Fruit fly (Drosophila melanogaster) whole organism, wandering third instar larva: ENCODE data around the gene CG32260.

ENCODE experiments used
- Abd-B ChIP-seq: fragments of >200 bp; optimal IDR thresholded peaks from 2 replicates; lab custom pipeline; 2017; ENCODE audit warnings: missing biosample characterization, missing genetic modification characterization
- CG32264 ChIP-seq: fragments of 200-800 bp; sonication (Bioruptor generic); optimal IDR thresholded peaks from 2 replicates; lab custom pipeline; 2016; ENCODE audit warnings: missing biosample characterization, missing genetic modification characterization
- CG9705 ChIP-seq: fragments of 200-800 bp; sonication (Bioruptor generic); optimal IDR thresholded peaks from 2 replicates; lab custom pipeline; 2018; ENCODE audit warnings: missing biosample characterization, mild to moderate bottlenecking, missing genetic modification characterization
- CrebA ChIP-seq: fragments of 200-800 bp; sonication (Bioruptor generic); optimal IDR thresholded peaks from 2 replicates; lab custom pipeline; 2016; ENCODE audit warnings: missing biosample characterization, mild to moderate bottlenecking, missing genetic modification characterization, borderline replicate concordance
- Dfd ChIP-seq: fragments of >200 bp; optimal IDR thresholded peaks from 2 replicates; lab custom pipeline; 2017; ENCODE audit warnings: missing biosample characterization, missing genetic modification characterization
- Dif ChIP-seq: fragments of 200-275, 200-300 bp; sonication (Bioruptor generic); optimal IDR thresholded peaks from 2 replicates; lab custom pipeline; 2018; ENCODE audit warnings: missing biosample characterization, missing genetic modification characterization; ENCODE audit not compliant: partially characterized antibody
- GATAd ChIP-seq: sonication (Bioruptor generic); optimal IDR thresholded peaks from 2 replicates; lab custom pipeline; 2016; ENCODE audit warnings: missing biosample characterization, missing genetic modification characterization
- HLH106 ChIP-seq: fragments of 200-800 bp; optimal IDR thresholded peaks from 3 replicates; lab custom pipeline; 2019; ENCODE audit warnings: missing biosample characterization, mild to moderate bottlenecking, missing genetic modification characterization, moderate library complexity
- Hnf4 ChIP-seq: fragments of 200-800 bp; sonication (Bioruptor generic); optimal IDR thresholded peaks from 2 replicates; lab custom pipeline; 2016; ENCODE audit warnings: missing biosample characterization, mild to moderate bottlenecking, missing genetic modification characterization
- Hr78 ChIP-seq: fragments of >200 bp; optimal IDR thresholded peaks from 2 replicates; lab custom pipeline; 2017; ENCODE audit warnings: missing biosample characterization, missing genetic modification characterization
- Hr83 ChIP-seq: fragments of 200-300 bp; sonication (Bioruptor generic); optimal IDR thresholded peaks from 2 replicates; lab custom pipeline; 2016; ENCODE audit warnings: missing biosample characterization, mild to moderate bottlenecking, missing genetic modification characterization, moderate library complexity; ENCODE audit not compliant: poor library complexity, severe bottlenecking
- Jra ChIP-seq: sonication (Bioruptor generic); optimal IDR thresholded peaks from 2 replicates; lab custom pipeline; 2016; ENCODE audit warnings: missing biosample characterization, missing genetic modification characterization
- Mio ChIP-seq: sonication (Bioruptor generic); optimal IDR thresholded peaks from 2 replicates; lab custom pipeline; 2016; ENCODE audit warnings: missing biosample characterization, missing genetic modification characterization
- Myc ChIP-seq: fragments of >200 bp; optimal IDR thresholded peaks from 2 replicates; lab custom pipeline; 2017
- N ChIP-seq: fragments of >200 bp; optimal IDR thresholded peaks from 2 replicates; lab custom pipeline; 2018; ENCODE audit warnings: missing biosample characterization, missing external identifiers, missing genetic modification characterization
- OdsH ChIP-seq: fragments of 200-800 bp; sonication (Bioruptor generic); optimal IDR thresholded peaks from 2 replicates; lab custom pipeline; 2016; ENCODE audit warnings: missing biosample characterization, mild to moderate bottlenecking, missing genetic modification characterization
- Rel ChIP-seq, 2 experiments: fragments of 200-800 bp; sonication (Bioruptor generic) in 1 of 2; optimal IDR thresholded peaks; 2 replicates in 1 of 2; 3 replicates in 1 of 2; lab custom pipeline; 2016 to 2019; ENCODE audit warnings: mild to moderate bottlenecking in 2 of 2, missing biosample characterization in 2 of 2, missing genetic modification characterization in 2 of 2, moderate library complexity in 1 of 2
- Sp1 ChIP-seq: fragments of 200-800 bp; sonication (Bioruptor generic); optimal IDR thresholded peaks from 3 replicates; lab custom pipeline; 2019; ENCODE audit warnings: missing biosample characterization, mild to moderate bottlenecking, missing genetic modification characterization, moderate library complexity
- Vsx2 ChIP-seq: fragments of 200-300, 225-300 bp; sonication (Bioruptor generic); optimal IDR thresholded peaks from 2 replicates; lab custom pipeline; 2018; ENCODE audit warnings: missing biosample characterization, missing genetic modification characterization; ENCODE audit not compliant: partially characterized antibody
- br ChIP-seq: fragments of 200-800 bp; sonication (Bioruptor generic); optimal IDR thresholded peaks from 2 replicates; lab custom pipeline; 2016; ENCODE audit warnings: missing biosample characterization, missing genetic modification characterization
- brk ChIP-seq: fragments of 200-800 bp; sonication (Bioruptor generic); optimal IDR thresholded peaks from 2 replicates; lab custom pipeline; 2016; ENCODE audit warnings: missing biosample characterization, mild to moderate bottlenecking, missing genetic modification characterization
- dl ChIP-seq, 2 experiments: fragments of 175-275, 200-275 bp in 1 of 2; fragments of 200-275 bp in 1 of 2; sonication (Bioruptor generic); optimal IDR thresholded peaks; lab custom pipeline; 2018; ENCODE audit warnings: mild to moderate bottlenecking in 2 of 2, missing biosample characterization in 2 of 2, missing genetic modification characterization in 2 of 2, moderate library complexity in 2 of 2; ENCODE audit not compliant: partially characterized antibody in 2 of 2, insufficient read depth in 1 of 2
- dmrt93B ChIP-seq: fragments of 200-800 bp; sonication (Bioruptor generic); optimal IDR thresholded peaks from 2 replicates; lab custom pipeline; 2018; ENCODE audit warnings: missing biosample characterization, mild to moderate bottlenecking, missing genetic modification characterization
- dsf ChIP-seq: sonication (Bioruptor generic); optimal IDR thresholded peaks from 2 replicates; lab custom pipeline; 2016; ENCODE audit warnings: missing biosample characterization, missing genetic modification characterization, borderline replicate concordance
- ey ChIP-seq: fragments of 200-800 bp; sonication (Bioruptor generic); optimal IDR thresholded peaks from 2 replicates; lab custom pipeline; 2016; ENCODE audit warnings: missing biosample characterization, missing genetic modification characterization
- foxo ChIP-seq, 2 experiments: fragments of 200-800 bp; sonication (Bioruptor generic); optimal IDR thresholded peaks; 2 replicates in 1 of 2; 3 replicates in 1 of 2; lab custom pipeline; 2016 to 2017; ENCODE audit warnings: missing biosample characterization in 2 of 2, missing genetic modification characterization in 2 of 2
- fru ChIP-seq: fragments of 200-800 bp; sonication (Bioruptor generic); optimal IDR thresholded peaks from 3 replicates; lab custom pipeline; 2016; ENCODE audit warnings: missing biosample characterization, mild to moderate bottlenecking, missing genetic modification characterization
- h ChIP-seq: fragments of 200-800 bp; sonication (Bioruptor generic); optimal IDR thresholded peaks from 3 replicates; lab custom pipeline; 2016; ENCODE audit warnings: missing biosample characterization, mild to moderate bottlenecking, missing genetic modification characterization
- jim ChIP-seq: fragments of 175-275, 200-325 bp; sonication (Bioruptor generic); optimal IDR thresholded peaks from 2 replicates; lab custom pipeline; 2016; ENCODE audit warnings: missing biosample characterization, mild to moderate bottlenecking, missing genetic modification characterization
- lola ChIP-seq: fragments of >200 bp; optimal IDR thresholded peaks from 2 replicates; lab custom pipeline; 2017; ENCODE audit warnings: missing biosample characterization, missing genetic modification characterization
- pan ChIP-seq: fragments of >200 bp; optimal IDR thresholded peaks from 2 replicates; lab custom pipeline; 2017
- psq ChIP-seq: fragments of 200-800 bp; sonication (Bioruptor generic); optimal IDR thresholded peaks from 3 replicates; lab custom pipeline; 2017; ENCODE audit warnings: missing biosample characterization, mild to moderate bottlenecking, missing genetic modification characterization, moderate library complexity
- rgr ChIP-seq: fragments of 200-800 bp; sonication (Bioruptor generic); optimal IDR thresholded peaks from 3 replicates; lab custom pipeline; 2016; ENCODE audit warnings: missing biosample characterization, mild to moderate bottlenecking, missing genetic modification characterization
- sage ChIP-seq: fragments of 200-800 bp; sonication (Bioruptor generic); optimal IDR thresholded peaks from 2 replicates; lab custom pipeline; 2016; ENCODE audit warnings: missing biosample characterization, mild to moderate bottlenecking, missing genetic modification characterization
- sv ChIP-seq: fragments of 200-800 bp; sonication (Bioruptor generic); optimal IDR thresholded peaks from 3 replicates; lab custom pipeline; 2016; ENCODE audit warnings: missing biosample characterization, missing genetic modification characterization
- tai ChIP-seq: sonication (Bioruptor generic); optimal IDR thresholded peaks from 2 replicates; lab custom pipeline; 2016; ENCODE audit warnings: missing biosample characterization, missing genetic modification characterization
- usp ChIP-seq: fragments of >200 bp; optimal IDR thresholded peaks from 2 replicates; lab custom pipeline; 2017; ENCODE audit warnings: missing biosample characterization, missing genetic modification characterization
- woc ChIP-seq: sonication (Bioruptor generic); optimal IDR thresholded peaks from 2 replicates; lab custom pipeline; 2016; ENCODE audit warnings: missing biosample characterization, mild to moderate bottlenecking, missing genetic modification characterization

The CG32260 gene

dm6 chr3L:4120358-4121349 lies 21.5 kb upstream of the CG32260 start:
- no peak for TF ChIP-seq Dfd
- TF ChIP-seq Hnf4 (GFP tag; lab: Kevin White, UChicago) = no peak
- TF ChIP-seq psq (GFP tag; lab: Kevin White, UChicago) = peak; percentile 57
- TF ChIP-seq Hr78 (GFP tag; lab: Kevin White, UChicago) = no peak
- TF ChIP-seq h (GFP tag; lab: Kevin White, UChicago) = peak; percentile 10
- peak; percentile 85 for TF ChIP-seq Hr83
- TF ChIP-seq foxo (GFP tag; optimal IDR thresholded peaks at IDR 0.05; lab: Kevin White, UChicago) = peak in 1 of 2 experiments; percentile 26
- peak; percentile 1 for TF ChIP-seq ey
- TF ChIP-seq dl (GFP tag; optimal IDR thresholded peaks at IDR 0.05; lab: Kevin White, UChicago; ENCODE audit: insufficient read depth in 1 of 2, partially characterized antibody in 2 of 2) = no peak
- TF ChIP-seq Jra = peak; percentile 57
- peak; percentile 65 for TF ChIP-seq woc (GFP tag; lab: Kevin White, UChicago)
- TF ChIP-seq pan (lab: Kevin White, UChicago) = no peak
- no peak for TF ChIP-seq Rel (GFP tag; optimal IDR thresholded peaks at IDR 0.05; lab: Kevin White, UChicago)
- TF ChIP-seq Rel (tag; optimal IDR thresholded peaks at IDR 0.05; lab: Kevin White, UChicago) = peak; percentile 58
- TF ChIP-seq GATAd (GFP tag; lab: Kevin White, UChicago) = no peak

- TF ChIP-seq usp (GFP tag; lab: Kevin White, UChicago) (no peak), brk (GFP tag; lab: Kevin White, UChicago) (no peak), h (GFP tag; lab: Kevin White, UChicago) (no peak), Dfd (no peak), Sp1 (GFP tag; lab: Kevin White, UChicago) (no peak), Dif (no peak), Myc (lab: Kevin White, UChicago) (no peak), sage (GFP tag; lab: Kevin White, UChicago) (no peak), ey (no peak), dsf (GFP tag; lab: Kevin White, UChicago) (no peak), jim (GFP tag; lab: Kevin White, UChicago) (no peak), sv (no peak), br (GFP tag; lab: Kevin White, UChicago) (no peak), Hnf4 (GFP tag; lab: Kevin White, UChicago) (no peak), rgr (GFP tag; lab: Kevin White, UChicago) (no peak)
These were observed 20.6 kb upstream of the CG32260 start for dm6 chr3L:4121589-4121988.

- no peak for TF ChIP-seq Abd-B
- peak; percentile 84 for TF ChIP-seq Rel (GFP tag; optimal IDR thresholded peaks at IDR 0.05; lab: Kevin White, UChicago)
- TF ChIP-seq Rel (tag; optimal IDR thresholded peaks at IDR 0.05; lab: Kevin White, UChicago) = peak; percentile 71
- peak; percentile 25 for TF ChIP-seq Dif
- peak; percentile 89 for TF ChIP-seq Hr83
- peak; percentile 58 for TF ChIP-seq woc (GFP tag; lab: Kevin White, UChicago)
- no peak for TF ChIP-seq Hr78 (GFP tag; lab: Kevin White, UChicago)
- TF ChIP-seq sage (GFP tag; lab: Kevin White, UChicago) = peak; percentile 73
- TF ChIP-seq CG32264 (GFP tag; lab: Kevin White, UChicago) = peak; percentile 36
- TF ChIP-seq usp (GFP tag; lab: Kevin White, UChicago) = no peak
- peak; percentile 48 for TF ChIP-seq ey
- TF ChIP-seq dsf (GFP tag; lab: Kevin White, UChicago) = no peak
- no peak for TF ChIP-seq Dfd
- peak; percentile 78 for TF ChIP-seq fru
- TF ChIP-seq psq (GFP tag; lab: Kevin White, UChicago) = peak; percentile 54
- peak; percentile 67 for TF ChIP-seq br (GFP tag; lab: Kevin White, UChicago)
- TF ChIP-seq dmrt93B (GFP tag; lab: Kevin White, UChicago) = no peak
- TF ChIP-seq Mio (GFP tag; lab: Kevin White, UChicago) = no peak
- peak; percentile 70 for TF ChIP-seq rgr (GFP tag; lab: Kevin White, UChicago)
- no peak for TF ChIP-seq Myc (lab: Kevin White, UChicago)
- TF ChIP-seq Sp1 (GFP tag; lab: Kevin White, UChicago) = peak; percentile 72
- peak; percentile 79 for TF ChIP-seq Vsx2 (GFP tag; lab: Kevin White, UChicago)
- TF ChIP-seq CG9705 (GFP tag; lab: Kevin White, UChicago) = no peak
- TF ChIP-seq OdsH = peak; percentile 71
- no peak for TF ChIP-seq HLH106 (tag; lab: Kevin White, UChicago)
- TF ChIP-seq dl (GFP tag; optimal IDR thresholded peaks at IDR 0.05; lab: Kevin White, UChicago; ENCODE audit: insufficient read depth in 1 of 2, partially characterized antibody in 2 of 2) = no peak
- no peak for TF ChIP-seq tai
- TF ChIP-seq Hnf4 (GFP tag; lab: Kevin White, UChicago) = no peak
- TF ChIP-seq brk (GFP tag; lab: Kevin White, UChicago) = peak; percentile 69
- TF ChIP-seq CrebA = no peak
- TF ChIP-seq N = no peak
- no peak for TF ChIP-seq jim (GFP tag; lab: Kevin White, UChicago)
- no peak for TF ChIP-seq sv
- TF ChIP-seq foxo (GFP tag; optimal IDR thresholded peaks at IDR 0.05; lab: Kevin White, UChicago) = no peak
- TF ChIP-seq lola (GFP tag; lab: Kevin White, UChicago) = no peak
- no peak for TF ChIP-seq GATAd (GFP tag; lab: Kevin White, UChicago)
- TF ChIP-seq Jra = peak; percentile 67
- TF ChIP-seq pan (lab: Kevin White, UChicago) = no peak
These were observed 19.9 kb upstream of the CG32260 start, which contains the start of gene Chd64 for dm6 chr3L:4122185-4122767. TSS of gene Chd64 (minus strand) at chr3L:4122388.
